Fruit fly (Drosophila melanogaster) whole organism, embryonic: Measurements from ENCODE around the gene inaE.

ENCODE experiments used
- ATbp ChIP-seq: fragments of 200-800 bp; sonication (Bioruptor generic); optimal IDR thresholded peaks from 2 replicates; lab custom pipeline; 2017; ENCODE audit warnings: missing biosample characterization, mild to moderate bottlenecking, missing genetic modification characterization, missing genetic modification reagents
- Bteb2 ChIP-seq: fragments of 200-800 bp; sonication (Bioruptor generic); optimal IDR thresholded peaks from 2 replicates; lab custom pipeline; 2016; ENCODE audit warnings: missing biosample characterization, missing genetic modification characterization
- CG10565 ChIP-seq: fragments of 200-800 bp; sonication (Bioruptor generic); optimal IDR thresholded peaks from 3 replicates; lab custom pipeline; 2016; ENCODE audit warnings: missing biosample characterization, mild to moderate bottlenecking, missing genetic modification characterization
- CG11504 ChIP-seq: fragments of 200-800 bp; sonication (Bioruptor generic); optimal IDR thresholded peaks from 3 replicates; lab custom pipeline; 2019; ENCODE audit warnings: missing biosample characterization, mild to moderate bottlenecking, missing genetic modification characterization, moderate library complexity
- CG12236 ChIP-seq: fragments of 200-800 bp; sonication (Bioruptor generic); optimal IDR thresholded peaks from 2 replicates; lab custom pipeline; 2016; ENCODE audit warnings: missing biosample characterization, missing genetic modification characterization
- CG12659 ChIP-seq: fragments of 200-800 bp; sonication (Bioruptor generic); optimal IDR thresholded peaks from 3 replicates; lab custom pipeline; 2017; ENCODE audit warnings: mild to moderate bottlenecking, missing biosample characterization, missing genetic modification reagents, missing genetic modification characterization
- CG13424 ChIP-seq: fragments of 200-800 bp; sonication (Bioruptor generic); optimal IDR thresholded peaks from 2 replicates; lab custom pipeline; 2019; ENCODE audit warnings: missing biosample characterization, mild to moderate bottlenecking, missing genetic modification characterization, moderate library complexity
- CG1529 ChIP-seq: fragments of 200-800 bp; sonication (Bioruptor generic); optimal IDR thresholded peaks from 3 replicates; lab custom pipeline; 2018; ENCODE audit warnings: missing biosample characterization, missing genetic modification characterization
- CG16815 ChIP-seq: fragments of 200-800 bp; sonication (Bioruptor generic); optimal IDR thresholded peaks from 3 replicates; lab custom pipeline; 2017; ENCODE audit warnings: missing biosample characterization, mild to moderate bottlenecking, missing genetic modification characterization
- CG32532 ChIP-seq: fragments of 200-800 bp; sonication (Bioruptor generic); IDR thresholded peaks from 2 replicates; pipeline ENCODE4 v1.3.6; 2022; ENCODE audit warnings: missing biosample characterization, missing genetic modification characterization
- CG32767 ChIP-seq: fragments of 200-800 bp; sonication (Bioruptor generic); IDR thresholded peaks from 2 replicates; pipeline ENCODE4 v1.3.6; 2022; ENCODE audit warnings: missing biosample characterization, missing genetic modification characterization
- CG3995 ChIP-seq: fragments of 200-800 bp; sonication (Bioruptor generic); optimal IDR thresholded peaks from 3 replicates; lab custom pipeline; 2016; ENCODE audit warnings: missing biosample characterization, missing genetic modification characterization
- CG6254 ChIP-seq: fragments of 200-800 bp; sonication (Bioruptor generic); optimal IDR thresholded peaks from 3 replicates; lab custom pipeline; 2017; ENCODE audit warnings: mild to moderate bottlenecking, missing biosample characterization, missing genetic modification reagents, missing genetic modification characterization
- CG6765 ChIP-seq: fragments of 200-800 bp; sonication (Bioruptor generic); optimal IDR thresholded peaks from 3 replicates; lab custom pipeline; 2017; ENCODE audit warnings: missing biosample characterization, mild to moderate bottlenecking, missing genetic modification characterization
- CG8089 ChIP-seq: fragments of 200-800 bp; sonication (Bioruptor generic); optimal IDR thresholded peaks from 3 replicates; lab custom pipeline; 2016; ENCODE audit warnings: missing biosample characterization, missing genetic modification characterization
- CG8281 ChIP-seq: fragments of 200-800 bp; sonication (Bioruptor generic); optimal IDR thresholded peaks from 2 replicates; lab custom pipeline; 2018; ENCODE audit warnings: missing biosample characterization, mild to moderate bottlenecking, missing genetic modification characterization, moderate library complexity
- CG8944 ChIP-seq: fragments of 200-800 bp; sonication (Bioruptor generic); optimal IDR thresholded peaks from 3 replicates; lab custom pipeline; 2016; ENCODE audit warnings: missing biosample characterization, missing genetic modification characterization
- CoRest ChIP-seq: fragments of 200-800 bp; sonication (Bioruptor generic); optimal IDR thresholded peaks from 3 replicates; lab custom pipeline; 2018; ENCODE audit warnings: missing biosample characterization, mild to moderate bottlenecking, missing genetic modification characterization, moderate library complexity
- Dip3 ChIP-seq: fragments of 200-800 bp; sonication (Bioruptor generic); optimal IDR thresholded peaks from 3 replicates; lab custom pipeline; 2016; ENCODE audit warnings: missing biosample characterization, missing genetic modification characterization
- E2f2 ChIP-seq: fragments of 200-800 bp; sonication (Bioruptor generic); IDR thresholded peaks from 2 replicates; pipeline ENCODE4 v1.3.6; 2022; ENCODE audit warnings: missing biosample characterization, missing genetic modification characterization
- Fer1 ChIP-seq: fragments of 200-800 bp; sonication (Bioruptor generic); optimal IDR thresholded peaks from 2 replicates; lab custom pipeline; 2017; ENCODE audit warnings: missing biosample characterization, mild to moderate bottlenecking, missing genetic modification characterization
- Gug ChIP-seq: fragments of 200-800 bp; sonication (Bioruptor generic); IDR thresholded peaks from 4 replicates; pipeline ENCODE4 v1.3.6; 2022; ENCODE audit warnings: missing biosample characterization, missing genetic modification characterization
- HLH4C ChIP-seq: fragments of 200-800 bp; sonication (Bioruptor generic); IDR thresholded peaks from 3 replicates; pipeline ENCODE4 v1.3.6; 2022; ENCODE audit warnings: missing biosample characterization, missing genetic modification characterization; ENCODE audit not compliant: partially characterized antibody
- Hey ChIP-seq: fragments of 200-800 bp; sonication (Bioruptor generic); optimal IDR thresholded peaks from 3 replicates; lab custom pipeline; 2018; ENCODE audit warnings: missing biosample characterization, mild to moderate bottlenecking, missing genetic modification characterization
- Hr78 ChIP-seq, 2 experiments: fragments of 200-800 bp in 1 of 2; fragments of >200 bp in 1 of 2; sonication (Bioruptor generic) in 1 of 2; optimal IDR thresholded peaks; 2 replicates each; lab custom pipeline; 2017 to 2019; ENCODE audit warnings: missing biosample characterization in 2 of 2, missing genetic modification characterization in 2 of 2, mild to moderate bottlenecking in 1 of 2, moderate library complexity in 1 of 2
- Kr ChIP-seq: fragments of 200-800 bp; sonication (Bioruptor generic); optimal IDR thresholded peaks from 2 replicates; lab custom pipeline; 2017; ENCODE audit warnings: missing biosample characterization, mild to moderate bottlenecking, missing genetic modification characterization
- Mrtf ChIP-seq: fragments of 200-800 bp; sonication (Bioruptor generic); IDR thresholded peaks from 3 replicates; pipeline ENCODE4 v1.3.6; 2022; ENCODE audit warnings: missing biosample characterization, missing genetic modification characterization
- Nf-YC ChIP-seq: fragments of 200-800 bp; optimal IDR thresholded peaks from 3 replicates; lab custom pipeline; 2019; ENCODE audit warnings: missing biosample characterization, mild to moderate bottlenecking, missing genetic modification characterization, moderate library complexity
- Ravus ChIP-seq: fragments of 200-800 bp; sonication (Bioruptor generic); IDR thresholded peaks from 2 replicates; pipeline ENCODE4 v1.3.6; 2022; ENCODE audit warnings: missing biosample characterization, missing genetic modification characterization
- br ChIP-seq: fragments of >200 bp; optimal IDR thresholded peaks from 2 replicates; lab custom pipeline; 2017
- gfzf ChIP-seq: fragments of 200-800 bp; sonication (Bioruptor generic); optimal IDR thresholded peaks from 2 replicates; lab custom pipeline; 2016; ENCODE audit warnings: missing biosample characterization, mild to moderate bottlenecking, missing genetic modification characterization, moderate library complexity
- her ChIP-seq: fragments of 200-800 bp; sonication (Bioruptor generic); optimal IDR thresholded peaks from 2 replicates; lab custom pipeline; 2016; ENCODE audit warnings: missing biosample characterization, missing genetic modification characterization
- insv ChIP-seq, 2 experiments: fragments of 200-800 bp; sonication (Bioruptor generic); optimal IDR thresholded peaks; 3 replicates each; lab custom pipeline; 2016 to 2018; ENCODE audit warnings: missing biosample characterization in 2 of 2, missing genetic modification characterization in 2 of 2
- inv ChIP-seq: fragments of 200-800 bp; sonication (Bioruptor generic); IDR thresholded peaks from 2 replicates; pipeline ENCODE4 v1.3.6; 2022; ENCODE audit warnings: missing biosample characterization, missing genetic modification characterization; ENCODE audit not compliant: partially characterized antibody
- jigr1 ChIP-seq: fragments of 200-800 bp; sonication (Bioruptor generic); IDR thresholded peaks from 3 replicates; pipeline ENCODE4 v1.3.6; 2022; ENCODE audit warnings: missing biosample characterization, missing genetic modification characterization
- ken ChIP-seq: fragments of 200-800 bp; sonication (Bioruptor generic); IDR thresholded peaks from 3 replicates; pipeline ENCODE4 v1.3.6; 2022; ENCODE audit warnings: missing biosample characterization, missing genetic modification characterization
- lab ChIP-seq: fragments of 200-800 bp; sonication (Bioruptor generic); optimal IDR thresholded peaks from 3 replicates; lab custom pipeline; 2017; ENCODE audit warnings: missing biosample characterization, missing genetic modification characterization, mild to moderate bottlenecking, moderate library complexity, missing genetic modification reagents
- lmd ChIP-seq: fragments of 200-800 bp; sonication (Bioruptor generic); IDR thresholded peaks from 2 replicates; pipeline ENCODE4 v1.3.6; 2022; ENCODE audit warnings: missing biosample characterization, missing genetic modification characterization
- maf-S ChIP-seq: fragments of 200-800 bp; sonication (Bioruptor generic); optimal IDR thresholded peaks from 2 replicates; lab custom pipeline; 2016; ENCODE audit warnings: missing biosample characterization, missing genetic modification characterization
- nmo ChIP-seq: fragments of 200-800 bp; sonication (Bioruptor generic); optimal IDR thresholded peaks from 2 replicates; lab custom pipeline; 2018; ENCODE audit warnings: missing biosample characterization, mild to moderate bottlenecking, missing genetic modification characterization, moderate library complexity
- onecut ChIP-seq: fragments of 200-800 bp; sonication (Bioruptor generic); IDR thresholded peaks from 2 replicates; pipeline ENCODE4 v1.3.6; 2022; ENCODE audit warnings: missing biosample characterization, missing genetic modification characterization
- prd ChIP-seq, 3 experiments: fragments of >200 bp in 2 of 3; fragments of 200-800 bp in 1 of 3; sonication (Bioruptor generic) in 1 of 3; optimal IDR thresholded peaks in 2 of 3; IDR thresholded peaks in 1 of 3; 2 replicates in 2 of 3; 3 replicates in 1 of 3; pipeline versions ENCODE4 v1.3.6 to Lab custom; 2017 to 2022; ENCODE audit warnings: missing biosample characterization in 1 of 3, missing genetic modification characterization in 1 of 3
- ranshi ChIP-seq: fragments of 200-800 bp; sonication (Bioruptor generic); IDR thresholded peaks from 2 replicates; pipeline ENCODE4 v1.3.6; 2022; ENCODE audit warnings: missing biosample characterization, missing genetic modification characterization
- schlank ChIP-seq: fragments of 200-800 bp; sonication (Bioruptor generic); optimal IDR thresholded peaks from 2 replicates; lab custom pipeline; 2018; ENCODE audit warnings: missing biosample characterization, mild to moderate bottlenecking, missing genetic modification characterization
- sd ChIP-seq: fragments of 200-800 bp; sonication (Bioruptor generic); optimal IDR thresholded peaks from 3 replicates; lab custom pipeline; 2018; ENCODE audit warnings: missing biosample characterization, mild to moderate bottlenecking, missing genetic modification characterization, moderate library complexity
- sens ChIP-seq: fragments of 200-800 bp; sonication (Bioruptor generic); peaks from one replicate; lab custom pipeline; 2016; ENCODE audit warnings: missing biosample characterization, missing genetic modification characterization
- shn ChIP-seq: fragments of 200-800 bp; sonication (Bioruptor generic); optimal IDR thresholded peaks from 3 replicates; lab custom pipeline; 2016; ENCODE audit warnings: missing biosample characterization, missing genetic modification characterization
- tgo ChIP-seq: fragments of 200-800 bp; sonication (Bioruptor generic); IDR thresholded peaks from 3 replicates; pipeline ENCODE4 v1.3.6; 2022; ENCODE audit warnings: missing biosample characterization, missing genetic modification characterization
- tll ChIP-seq, 2 experiments: fragments of 200-800 bp in 1 of 2; fragments of >200 bp in 1 of 2; sonication (Bioruptor generic) in 1 of 2; optimal IDR thresholded peaks; 2 replicates each; lab custom pipeline; 2017 to 2019; ENCODE audit warnings: missing biosample characterization in 2 of 2, missing genetic modification characterization in 2 of 2, mild to moderate bottlenecking in 1 of 2, moderate library complexity in 1 of 2
- tna ChIP-seq: fragments of 200-800 bp; sonication (Bioruptor generic); IDR thresholded peaks from 2 replicates; pipeline ENCODE4 v1.3.6; 2022; ENCODE audit warnings: missing biosample characterization, missing genetic modification characterization; ENCODE audit not compliant: partially characterized antibody

inaE gene

dm6 chrX:13838892-13839291 lies 55.4 kb downstream of the inaE start (continued):
- TF ChIP-seq inv (GFP tag; lab: Robert Waterston, UW) (no peak), CG32767 (GFP tag; lab: Robert Waterston, UW) (peak; percentile 41; the same call in 1 of the 2 replicates), CG8281 (peak; percentile 47), Hey (no peak), Mrtf (no peak; the same call in 2 of the 3 replicates), E2f2 (GFP tag; lab: Robert Waterston, UW) (peak; percentile 44; the same call in 1 of the 2 replicates), lab (GFP tag; lab: Kevin White, UChicago) (peak; percentile 80), CG10565 (no peak), Gug (GFP tag; lab: Robert Waterston, UW) (peak; percentile 71; the same call in 3 of the 4 replicates), shn (GFP tag; lab: Kevin White, UChicago) (peak; percentile 56), CoRest (tag; lab: Kevin White, UChicago) (peak; percentile 74), schlank (tag; lab: Kevin White, UChicago) (peak; percentile 14), jigr1 (GFP tag; lab: Robert Waterston, UW) (no peak), CG32532 (GFP tag; lab: Robert Waterston, UW) (peak; percentile 65), tna (no peak), br (lab: Kevin White, UChicago) (no peak), Kr (GFP tag; lab: Kevin White, UChicago) (no peak), CG13424 (tag; lab: Kevin White, UChicago) (peak; percentile 69), CG16815 (GFP tag; lab: Kevin White, UChicago) (peak; percentile 52), Fer1 (GFP tag; lab: Kevin White, UChicago) (peak; percentile 52), CG8089 (GFP tag; lab: Kevin White, UChicago) (peak; percentile 63), ATbp (GFP tag; lab: Kevin White, UChicago) (peak; percentile 83), CG11504 (tag; lab: Kevin White, UChicago) (peak; percentile 85), gfzf (GFP tag; lab: Kevin White, UChicago) (no peak), Nf-YC (no peak), insv (GFP tag; optimal IDR thresholded peaks at IDR 0.05; lab: Kevin White, UChicago) (no peak), lmd (GFP tag; lab: Robert Waterston, UW) (peak; percentile 77), her (GFP tag; lab: Kevin White, UChicago) (peak; percentile 49), CG12236 (GFP tag; lab: Kevin White, UChicago) (peak; percentile 42), onecut (peak; percentile 59), HLH4C (GFP tag; lab: Robert Waterston, UW) (no peak), CG6765 (GFP tag; lab: Kevin White, UChicago) (peak; percentile 18), ranshi (peak; percentile 60; the same call in 1 of the 2 replicates), sens (GFP tag; lab: Kevin White, UChicago) (peak; percentile 97), Bteb2 (peak; percentile 40), ken (GFP tag; lab: Robert Waterston, UW) (peak; percentile 70), maf-S (GFP tag; lab: Kevin White, UChicago) (peak; percentile 58), tgo (GFP tag; lab: Robert Waterston, UW) (peak; percentile 69), nmo (GFP tag; lab: Kevin White, UChicago) (peak; percentile 79), prd (optimal IDR thresholded peaks at IDR 0.05; lab: Kevin White, UChicago) (no peak), prd (GFP tag; IDR thresholded peaks at IDR 0.05; lab: Robert Waterston, UW) (peak; percentile 87), sd (peak; percentile 9), Ravus (GFP tag; lab: Robert Waterston, UW) (no peak), Dip3 (GFP tag; lab: Kevin White, UChicago) (peak; percentile 79), Hr78 (GFP tag; optimal IDR thresholded peaks at IDR 0.05; lab: Kevin White, UChicago) (no peak), CG3995 (GFP tag; lab: Kevin White, UChicago) (peak; percentile 43), CG6254 (GFP tag; lab: Kevin White, UChicago) (peak; percentile 59), CG8944 (GFP tag; lab: Kevin White, UChicago) (peak; percentile 72), tll (GFP tag; optimal IDR thresholded peaks at IDR 0.05; lab: Kevin White, UChicago) (no peak), CG12659 (peak; percentile 50), CG1529 (peak; percentile 47)
